Worm (Caenorhabditis elegans) whole organism, midembryonic: ENCODE data around the gene T02H6.4.
A peak's percentile ranks its signal among the peaks of the same experiment; 100 is the strongest.
"Not testable (repeated sequence)": the region's sequence is repeated elsewhere in the genome, so short reads cannot be mapped to it uniquely, and the experiment has no call there.

Source experiments
- cog-1 ChIP-seq: sonication (generic microtip); optimal IDR thresholded peaks from 2 replicates; lab custom pipeline; 2016; ENCODE audit warnings: missing genetic modification characterization, missing compliant biosample characterization
- klf-2 ChIP-seq: fragments of 200-800 bp; sonication (Bioruptor generic); conservative IDR thresholded peaks from 2 replicates; pipeline ENCODE4 v1.3.6; 2022; ENCODE audit warnings: missing genetic modification reagents, missing genetic modification characterization, missing compliant biosample characterization
- ztf-23 ChIP-seq: fragments of 200-800 bp; sonication (Bioruptor generic); IDR thresholded peaks from 2 replicates; pipeline ENCODE4 v1.3.6; 2022; ENCODE audit warnings: missing genetic modification reagents, missing genetic modification characterization, missing compliant biosample characterization

DNA sequence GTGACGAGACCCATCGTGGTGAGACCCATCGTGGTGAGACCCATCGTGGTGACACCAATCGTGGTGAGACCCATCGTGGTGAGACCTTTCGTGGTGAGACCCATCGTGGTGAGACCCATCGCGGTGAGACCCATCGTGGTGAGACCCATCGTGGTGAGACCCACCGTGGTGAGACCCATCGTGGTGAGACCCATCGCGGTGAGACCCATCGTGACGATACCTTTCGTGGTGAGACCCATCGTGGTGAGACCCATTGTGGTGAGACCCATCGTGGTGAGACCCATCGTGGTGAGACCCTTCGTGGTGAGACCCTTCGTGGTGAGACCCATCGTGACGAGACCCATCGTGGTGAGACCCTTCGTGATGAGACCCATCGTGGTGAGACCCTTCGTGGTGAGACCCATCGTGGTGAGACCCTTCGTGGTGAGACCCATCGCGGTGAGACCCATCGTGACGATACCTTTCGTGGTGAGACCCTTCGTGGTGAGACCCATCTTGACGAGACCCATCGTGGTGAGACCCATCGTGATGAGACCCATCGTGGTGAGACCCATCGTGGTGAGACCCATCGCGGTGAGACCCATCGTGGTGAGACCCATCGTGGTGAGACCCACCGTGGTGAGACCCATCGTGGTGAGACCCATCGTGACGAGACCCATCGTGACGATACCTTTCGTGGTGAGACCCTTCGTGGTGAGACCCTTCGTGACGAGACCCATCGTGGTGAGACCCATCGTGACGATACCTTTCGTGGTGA is 7.1 kb downstream of the T02H6.4 start:
- TF ChIP-seq klf-2 (GFP tag; lab: Robert Waterston, UW): peak; percentile 66
- TF ChIP-seq cog-1 (tag; lab: Kevin White, UChicago); ztf-23 (GFP tag; lab: Robert Waterston, UW): not testable (repeated sequence)
